Worm (Caenorhabditis elegans): ENCODE data around the gene osg-1.

The osg-1 gene

DNA sequence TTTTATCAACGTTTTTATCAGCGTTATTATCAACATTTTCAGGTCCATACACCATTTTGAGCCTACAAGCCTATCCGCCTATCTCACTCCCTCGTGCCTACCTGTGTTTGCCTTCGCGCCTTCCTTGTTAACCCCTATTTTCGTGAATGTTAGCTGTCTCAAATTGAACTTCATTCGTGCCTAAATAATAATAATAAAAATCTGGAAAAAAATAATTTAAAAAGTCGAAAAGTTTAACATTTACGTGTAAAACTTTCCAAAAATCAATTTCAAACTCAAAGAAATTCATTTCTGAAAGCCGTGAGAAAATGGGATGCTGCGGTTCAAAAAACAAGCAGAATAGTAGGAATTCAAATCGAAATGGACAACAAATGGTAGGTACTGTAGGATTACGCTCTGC lies 9.3 kb upstream of the osg-1 start, which contains the start of gene R02F2.10:
R02F2.10 (plus strand) TSS at position 301 of the 400 bp plus-strand sequence.
- TF ChIP-seq W03F9.2 (tag; optimal IDR thresholded peaks at IDR 0.05) (no peak), dao-5 (tag; optimal IDR thresholded peaks at IDR 0.05) (no peak), him-1 (tag; optimal IDR thresholded peaks at IDR 0.05) (no peak)

DNA sequence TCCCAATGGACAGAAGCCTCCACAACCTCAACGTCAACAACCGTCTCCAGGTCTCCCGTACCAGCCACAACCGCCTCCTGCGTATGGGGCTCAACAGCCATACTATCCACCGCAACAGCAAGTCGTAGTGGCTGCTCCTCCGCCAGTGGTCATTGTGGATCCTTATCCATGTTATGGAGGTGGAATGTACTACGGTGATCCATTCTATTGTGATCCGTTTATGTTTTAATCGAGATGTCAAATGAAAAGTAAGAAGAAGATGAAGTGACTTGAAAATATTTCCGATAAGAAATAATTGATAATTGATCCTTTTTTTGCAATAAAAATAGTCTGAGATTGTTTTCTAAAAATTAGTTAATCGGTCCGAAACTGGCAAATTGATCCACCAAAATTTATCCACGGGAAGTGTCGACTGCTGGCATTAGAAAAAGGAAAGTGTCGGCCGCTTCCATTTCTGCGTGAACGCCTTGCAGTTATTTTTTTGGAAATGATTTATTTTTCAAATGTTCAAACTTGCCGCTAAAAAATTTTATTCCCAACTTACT lies 8.5 kb upstream of the osg-1 start, which contains the start of the genes R02F2.6 and R02F2.5:
R02F2.6 (minus strand) TSS at position 101 of the 545 bp plus-strand sequence.
R02F2.5 (plus strand) TSS at position 495 of the 545 bp plus-strand sequence.
- TF ChIP-seq him-1 (tag; optimal IDR thresholded peaks at IDR 0.05) (no peak), W03F9.2 (tag; optimal IDR thresholded peaks at IDR 0.05) (no peak), dao-5 (tag; optimal IDR thresholded peaks at IDR 0.05) (no peak)

DNA sequence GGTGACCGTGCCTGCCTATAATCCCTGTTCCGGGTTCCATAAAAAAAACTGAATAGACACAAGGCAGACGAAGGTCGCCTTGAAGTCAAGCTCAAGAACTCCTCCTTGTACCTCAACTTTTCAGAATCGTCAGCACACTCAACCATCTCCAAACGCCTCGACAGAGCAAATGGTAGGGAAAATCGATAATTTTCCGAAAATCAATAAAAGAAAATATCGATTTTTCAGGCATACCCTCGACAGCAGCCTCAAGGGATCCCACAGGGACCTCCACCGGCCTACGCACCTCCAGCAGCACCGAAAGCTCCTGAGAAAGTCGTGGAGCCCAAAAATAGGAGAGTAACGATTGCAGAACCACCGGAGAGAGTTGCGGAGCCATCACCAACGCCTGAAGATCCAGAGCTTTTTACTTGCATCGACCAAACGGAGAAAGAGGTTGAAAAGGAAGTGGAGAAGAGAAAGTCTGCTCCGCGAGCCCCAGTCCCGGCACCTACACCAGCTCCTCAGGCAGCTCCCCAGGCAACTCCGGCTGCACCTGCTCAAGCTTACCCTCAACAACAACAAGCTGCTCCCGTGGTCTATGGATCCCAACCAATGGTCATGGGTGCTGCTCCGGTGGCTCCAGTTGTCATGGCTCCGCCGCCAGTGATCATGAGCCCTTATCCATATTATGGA lies 7.7 kb upstream of the osg-1 start:
- TF ChIP-seq dao-5 (tag; optimal IDR thresholded peaks at IDR 0.05) (no peak), W03F9.2 (tag; optimal IDR thresholded peaks at IDR 0.05) (no peak), him-1 (tag; optimal IDR thresholded peaks at IDR 0.05) (no peak)

- TF ChIP-seq dao-5 (tag; optimal IDR thresholded peaks at IDR 0.05) (no peak), him-1 (tag; optimal IDR thresholded peaks at IDR 0.05) (no peak), W03F9.2 (tag; optimal IDR thresholded peaks at IDR 0.05) (no peak)
These were observed 3.5 kb upstream of the osg-1 start, which contains the start of the genes R02F2.7 and R02F2.4 for ce11 chrIII:5483738-5484315. R02F2.7 (minus strand) TSS chrIII:5483773. R02F2.4 (plus strand) TSS chrIII:5484289.

DNA sequence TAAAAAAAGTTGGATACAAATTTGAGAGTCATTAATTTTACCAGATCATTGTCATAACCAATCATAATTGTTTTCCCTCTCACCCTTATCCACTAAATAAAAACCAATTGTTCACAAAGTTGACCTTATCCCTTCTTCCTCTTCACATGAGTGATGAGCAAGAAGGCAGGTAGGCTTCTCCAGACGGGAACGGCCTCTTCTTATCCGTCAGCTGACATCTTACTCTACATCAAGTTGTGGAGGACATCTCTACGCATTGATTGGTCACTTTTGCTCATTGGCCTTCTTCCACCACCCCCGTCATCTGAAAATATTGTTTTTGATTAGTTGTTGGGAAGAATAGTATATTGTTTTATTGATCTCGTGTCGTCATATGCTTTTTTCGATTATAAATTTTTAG lies 1.0 kb upstream of the osg-1 start:
- TF ChIP-seq dao-5 (tag; optimal IDR thresholded peaks at IDR 0.05), result no peak

ce11 chrIII:5495168-5495567 lies 7.8 kb downstream of the osg-1 start, which contains the start of gene R02F2.8:
R02F2.8 (minus strand) TSS chrIII:5495268.
- TF ChIP-seq dao-5 (tag; optimal IDR thresholded peaks at IDR 0.05), result no peak
- no peak for TF ChIP-seq W03F9.2 (tag; optimal IDR thresholded peaks at IDR 0.05)
- TF ChIP-seq him-1 (tag; optimal IDR thresholded peaks at IDR 0.05), result no peak

DNA sequence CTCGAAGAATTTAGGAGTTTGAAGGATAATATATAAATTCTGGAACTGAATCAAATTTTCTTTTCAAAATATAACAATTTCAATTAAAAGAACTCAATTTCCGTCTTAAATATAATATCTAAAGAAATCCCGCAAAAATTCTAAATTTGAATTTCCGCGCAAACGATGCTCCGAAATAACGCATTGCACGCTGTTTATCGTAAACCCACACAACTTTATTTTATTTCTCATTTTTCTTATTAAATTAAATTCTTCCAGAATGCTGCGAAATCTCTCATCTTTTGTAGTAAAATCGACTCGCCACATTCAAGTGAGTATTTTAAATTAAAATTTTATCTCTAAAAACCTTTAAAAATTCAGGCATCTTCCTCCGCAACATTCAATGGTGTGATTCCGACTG lies 11.6 kb downstream of the osg-1 start, which contains the start of gene R02F2.9:
R02F2.9 (plus strand) TSS at position 218 of the 400 bp plus-strand sequence.
- TF ChIP-seq him-1 (tag; optimal IDR thresholded peaks at IDR 0.05) (no peak), W03F9.2 (tag; optimal IDR thresholded peaks at IDR 0.05) (no peak), dao-5 (tag; optimal IDR thresholded peaks at IDR 0.05) (no peak)

- TF ChIP-seq him-1 (tag; optimal IDR thresholded peaks at IDR 0.05), result no peak
- no peak for TF ChIP-seq W03F9.2 (tag; optimal IDR thresholded peaks at IDR 0.05)
- no peak for TF ChIP-seq dao-5 (tag; optimal IDR thresholded peaks at IDR 0.05)
These were observed 12.6 kb downstream of the osg-1 start for ce11 chrIII:5499942-5500341.

ce11 chrIII:5500732-5501131 lies 13.4 kb downstream of the osg-1 start:
- no peak for TF ChIP-seq him-1 (tag; optimal IDR thresholded peaks at IDR 0.05)
- TF ChIP-seq W03F9.2 (tag; optimal IDR thresholded peaks at IDR 0.05), result no peak
- TF ChIP-seq dao-5 (tag; optimal IDR thresholded peaks at IDR 0.05), result no peak

ce11 chrIII:5501358-5502287 lies 14.3 kb downstream of the osg-1 start, which contains the start of gene R02F2.1:
R02F2.1 (plus strand) TSS chrIII:5501885.
- TF ChIP-seq dao-5 (tag; optimal IDR thresholded peaks at IDR 0.05) (no peak), W03F9.2 (tag; optimal IDR thresholded peaks at IDR 0.05) (no peak), him-1 (tag; optimal IDR thresholded peaks at IDR 0.05) (no peak)

DNA sequence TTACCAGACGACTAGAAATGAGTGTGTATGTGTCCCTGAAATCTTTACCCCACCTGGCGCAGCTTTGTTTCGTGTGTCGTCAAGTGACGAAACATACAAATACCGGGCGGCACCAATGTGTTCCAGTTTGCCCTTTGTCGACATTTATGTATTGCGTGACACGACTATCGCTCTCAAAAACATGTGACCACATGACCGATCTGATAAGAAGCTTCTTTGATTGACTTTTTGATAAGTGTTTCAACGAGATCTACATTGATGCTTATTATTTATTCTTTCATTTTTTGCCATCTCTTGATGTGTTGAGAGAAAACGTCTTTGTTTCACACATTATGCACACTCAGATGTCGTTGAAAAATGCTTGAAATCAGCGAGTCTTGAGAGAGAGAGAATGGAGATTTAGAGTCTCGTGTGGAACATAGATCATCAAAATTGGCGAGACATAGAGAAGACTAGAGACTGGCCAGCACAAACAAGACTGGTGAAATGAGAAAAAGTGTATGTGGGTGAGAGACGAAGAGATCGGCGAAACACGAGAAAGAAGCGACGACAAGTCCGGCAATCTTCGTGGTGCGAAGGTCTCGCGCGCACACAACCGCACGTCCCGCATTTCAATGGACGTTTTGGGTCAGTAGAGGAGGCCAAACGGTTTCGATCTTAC lies 15.7 kb downstream of the osg-1 start:
- TF ChIP-seq W03F9.2 (tag; optimal IDR thresholded peaks at IDR 0.05) (no peak), him-1 (tag; optimal IDR thresholded peaks at IDR 0.05) (peak; percentile 32)

DNA sequence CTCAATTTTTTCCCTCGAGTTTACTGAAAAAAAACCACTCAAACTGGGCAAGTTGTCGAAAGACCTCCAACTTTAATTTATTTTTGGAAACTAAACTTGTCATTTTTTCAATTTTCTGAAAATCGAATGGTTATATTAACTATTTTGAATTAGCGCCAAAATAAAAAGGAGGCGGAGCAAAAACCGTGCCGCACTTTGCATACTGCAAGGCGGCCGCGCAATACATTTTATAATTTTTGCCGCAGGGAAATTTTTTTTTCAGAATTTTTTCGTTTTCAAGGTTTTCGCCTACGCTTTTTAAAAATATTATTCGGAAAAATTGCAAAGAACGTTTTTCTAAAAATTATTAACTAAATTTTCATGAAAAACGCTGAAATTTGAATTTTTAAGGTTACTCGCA lies 16.3 kb downstream of the osg-1 start:
- TF ChIP-seq dao-5 (tag; optimal IDR thresholded peaks at IDR 0.05), result no peak

- no peak for TF ChIP-seq W03F9.2 (tag; optimal IDR thresholded peaks at IDR 0.05)
- no peak for TF ChIP-seq dao-5 (tag; optimal IDR thresholded peaks at IDR 0.05)
- no peak for TF ChIP-seq him-1 (tag; optimal IDR thresholded peaks at IDR 0.05)
These were observed 16.8 kb downstream of the osg-1 start for ce11 chrIII:5504164-5504563.

Measured in whole organism, L4/young adult.